Worm (Caenorhabditis elegans): ENCODE data around the gene Y24D9B.1.

Gene Y24D9B.1

DNA sequence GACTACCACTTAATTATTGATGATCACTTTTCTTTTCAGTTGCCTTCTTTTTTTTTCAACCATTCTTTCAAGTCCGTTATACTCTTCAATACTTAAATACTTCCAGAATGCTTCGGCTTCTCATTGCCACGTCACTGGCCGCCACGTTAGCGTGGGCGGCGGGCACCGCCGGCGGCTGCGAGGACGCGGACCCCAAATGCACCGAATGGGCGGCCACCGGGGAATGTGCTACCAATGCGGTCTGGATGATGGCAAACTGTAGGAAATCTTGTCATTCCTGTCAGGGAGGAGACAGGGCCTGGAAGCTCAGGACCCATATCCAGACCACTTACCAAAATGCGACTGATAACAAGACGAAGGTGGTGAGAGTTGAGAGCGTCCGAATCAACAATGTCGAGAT lies 16.0 kb upstream of the Y24D9B.1 start, which contains the start of gene lgc-22:
TSS of gene lgc-22 (plus strand) at position 105 of the 400 bp plus-strand sequence.
- no peak for TF ChIP-seq mdl-1 (tag; optimal IDR thresholded peaks at IDR 0.05)
- no peak for TF ChIP-seq hif-1 (tag; optimal IDR thresholded peaks at IDR 0.05)
- TF ChIP-seq daf-8 (GFP tag; IDR thresholded peaks at IDR 0.05), result no peak
- TF ChIP-seq F49E8.2 (tag; optimal IDR thresholded peaks at IDR 0.05; ENCODE audit: borderline replicate concordance), result no peak
- TF ChIP-seq attf-4 (tag; optimal IDR thresholded peaks at IDR 0.05), result no peak
- peak; percentile 55; the same call in 1 of the 2 replicates for TF ChIP-seq egl-43 (GFP tag; IDR thresholded peaks at IDR 0.05)
- TF ChIP-seq arid-1 (GFP tag; conservative IDR thresholded peaks at IDR 0.05), result no peak
- no peak for TF ChIP-seq php-3 (GFP tag; IDR thresholded peaks at IDR 0.05)
- no peak for TF ChIP-seq fos-1 (tag; optimal IDR thresholded peaks at IDR 0.05)
- TF ChIP-seq gei-8 (GFP tag; optimal IDR thresholded peaks at IDR 0.05), result no peak
- no peak for TF ChIP-seq snpc-4 (tag; optimal IDR thresholded peaks at IDR 0.05)
- TF ChIP-seq zag-1 (tag; optimal IDR thresholded peaks at IDR 0.05), result no peak
- TF ChIP-seq ztf-7 (tag; optimal IDR thresholded peaks at IDR 0.05), result no peak
- TF ChIP-seq ztf-11 (tag; optimal IDR thresholded peaks at IDR 0.05), result no peak
- no peak for TF ChIP-seq hmg-1.1 (GFP tag; IDR thresholded peaks at IDR 0.05)
- TF ChIP-seq duxl-1 (tag; optimal IDR thresholded peaks at IDR 0.05; ENCODE audit: poor library complexity), result no peak
- no peak for TF ChIP-seq lin-38 (GFP tag; IDR thresholded peaks at IDR 0.05)
- TF ChIP-seq hlh-30 (tag; optimal IDR thresholded peaks at IDR 0.05; ENCODE audit: insufficient read depth), result no peak
- no peak for TF ChIP-seq ceh-28 (tag; optimal IDR thresholded peaks at IDR 0.05)
- TF ChIP-seq nhr-111 (GFP tag; optimal IDR thresholded peaks at IDR 0.05), result no peak
- no peak for TF ChIP-seq ama-1 (optimal IDR thresholded peaks at IDR 0.05)
- no peak for TF ChIP-seq nhr-6 (tag; optimal IDR thresholded peaks at IDR 0.05)
- TF ChIP-seq ces-1 (GFP tag; optimal IDR thresholded peaks at IDR 0.05), result no peak
- TF ChIP-seq dmd-9 (GFP tag; IDR thresholded peaks at IDR 0.05), result 0 out of 2 replicates have a peak, but pooled peaks have one; percentile 32
- peak; percentile 86 for TF ChIP-seq set-16 (GFP tag; IDR thresholded peaks at IDR 0.05)
- TF ChIP-seq mxl-2 (GFP tag; conservative IDR thresholded peaks at IDR 0.05), result no peak

- TF ChIP-seq unc-62 (GFP tag; optimal IDR thresholded peaks at IDR 0.05 in 1 of 2), result peak in 1 of 2 experiments; percentile 94
- no peak for TF ChIP-seq unc-62 (tag; optimal IDR thresholded peaks at IDR 0.05)
- no peak for TF ChIP-seq ceh-28 (tag; optimal IDR thresholded peaks at IDR 0.05)
Observed at ce11 chrIV:4306317-4306716, 10.8 kb upstream of the Y24D9B.1 start.

- TF ChIP-seq nhr-111 (GFP tag; optimal IDR thresholded peaks at IDR 0.05) (no peak), R02D3.7 (tag; optimal IDR thresholded peaks at IDR 0.05) (no peak), fkh-10 (GFP tag; optimal IDR thresholded peaks at IDR 0.05) (no peak), dmd-6 (GFP tag; IDR thresholded peaks at IDR 0.05) (no peak), ceh-82 (tag; optimal IDR thresholded peaks at IDR 0.05) (no peak), pqm-1 (tag; optimal IDR thresholded peaks at IDR 0.05) (no peak), vab-7 (GFP tag; IDR thresholded peaks at IDR 0.05) (no peak), dmd-8 (GFP tag; IDR thresholded peaks at IDR 0.05) (no peak), lin-15B (tag; optimal IDR thresholded peaks at IDR 0.05) (no peak), ceh-32 (tag; optimal IDR thresholded peaks at IDR 0.05; ENCODE audit: poor library complexity) (no peak)
Observed at ce11 chrIV:4307227-4307946, 9.8 kb upstream of the Y24D9B.1 start, which contains the start of gene set-9. TSS of gene set-9 (plus strand) at chrIV:4307896.

- peak; percentile 92 for TF ChIP-seq set-16 (GFP tag; IDR thresholded peaks at IDR 0.05)
Observed at ce11 chrIV:4312394-4312793, 4.8 kb upstream of the Y24D9B.1 start.

Data from whole organism, L4 larva.